Worm (Caenorhabditis elegans) whole organism, L4 larva: ENCODE measurements around the gene F07C4.11.

Experiments
- F37D6.2 ChIP-seq: sonication (generic microtip); optimal IDR thresholded peaks from 2 replicates; lab custom pipeline; 2016; ENCODE audit warnings: mild to moderate bottlenecking, missing genetic modification characterization, missing compliant biosample characterization
- T26A8.4 ChIP-seq: fragments of 200-800 bp; sonication (Bioruptor generic); IDR thresholded peaks from 2 replicates; pipeline ENCODE4 v1.3.6; 2022; ENCODE audit warnings: missing genetic modification characterization, missing compliant biosample characterization
- Y48G9A.11 ChIP-seq: fragments of 200-800 bp; sonication (Bioruptor generic); IDR thresholded peaks from 2 replicates; pipeline ENCODE4 v1.3.6; 2022; ENCODE audit warnings: missing genetic modification reagents, missing genetic modification characterization, missing compliant biosample characterization
- arid-1 ChIP-seq: fragments of 200-800 bp; sonication (Bioruptor generic); conservative IDR thresholded peaks from 2 replicates; pipeline ENCODE4 v1.3.6; 2022; ENCODE audit warnings: missing genetic modification reagents, missing genetic modification characterization, missing compliant biosample characterization
- attf-4 ChIP-seq: sonication (generic microtip); optimal IDR thresholded peaks from 3 replicates; lab custom pipeline; 2017; ENCODE audit warnings: missing biosample characterization, missing genetic modification characterization
- ceh-62 ChIP-seq: sonication (generic microtip); optimal IDR thresholded peaks from 2 replicates; lab custom pipeline; 2017; ENCODE audit warnings: missing biosample characterization, missing genetic modification characterization
- ceh-82 ChIP-seq: sonication (generic microtip); optimal IDR thresholded peaks from 2 replicates; lab custom pipeline; 2017; ENCODE audit warnings: missing biosample characterization, missing genetic modification characterization
- cey-2 ChIP-seq: sonication (generic microtip); optimal IDR thresholded peaks from 3 replicates; lab custom pipeline; 2017; ENCODE audit warnings: missing genetic modification characterization, mild to moderate bottlenecking, missing compliant biosample characterization, antibody characterized with exemption, borderline replicate concordance; ENCODE audit not compliant: insufficient read depth
- daf-16 ChIP-seq, 3 experiments: sonication (generic microtip); optimal IDR thresholded peaks; 2 replicates each; lab custom pipeline; 2016 to 2017; ENCODE audit warnings: missing genetic modification characterization in 3 of 3, missing genetic modification reagents in 3 of 3, mild to moderate bottlenecking in 2 of 3, missing compliant biosample characterization in 2 of 3, missing biosample characterization in 1 of 3, moderate library complexity in 1 of 3
- daf-19 ChIP-seq: fragments of 200-800 bp; sonication (Bioruptor generic); conservative IDR thresholded peaks from 2 replicates; pipeline ENCODE4 v1.3.6; 2022; ENCODE audit warnings: missing genetic modification characterization, missing compliant biosample characterization
- duxl-1 ChIP-seq: sonication (generic microtip); optimal IDR thresholded peaks from 2 replicates; lab custom pipeline; 2016; ENCODE audit warnings: mild to moderate bottlenecking, missing genetic modification characterization, moderate library complexity, missing compliant biosample characterization; ENCODE audit not compliant: poor library complexity
- dve-1 ChIP-seq: sonication (generic microtip); optimal IDR thresholded peaks from 2 replicates; lab custom pipeline; 2017; ENCODE audit warnings: antibody characterized with exemption, mild to moderate bottlenecking, missing genetic modification characterization, missing compliant biosample characterization; ENCODE audit not compliant: insufficient read depth
- egl-27 ChIP-seq: sonication (generic microtip); optimal IDR thresholded peaks from 3 replicates; lab custom pipeline; 2017; ENCODE audit warnings: missing biosample characterization, missing genetic modification reagents, missing genetic modification characterization
- fos-1 ChIP-seq: fragments of 150-350 bp; optimal IDR thresholded peaks from 2 replicates; lab custom pipeline; 2014; ENCODE audit warnings: missing biosample characterization, missing genetic modification characterization
- hlh-30 ChIP-seq: sonication (generic microtip); optimal IDR thresholded peaks from 2 replicates; lab custom pipeline; 2017; ENCODE audit warnings: antibody characterized with exemption, mild to moderate bottlenecking, missing genetic modification characterization, missing compliant biosample characterization; ENCODE audit not compliant: insufficient read depth
- lin-15B ChIP-seq: fragments of 150-350 bp; sonication (generic microtip); optimal IDR thresholded peaks from 3 replicates; lab custom pipeline; 2014; ENCODE audit warnings: missing biosample characterization, missing genetic modification characterization
- lin-38 ChIP-seq: fragments of 200-800 bp; sonication (Bioruptor generic); IDR thresholded peaks from 2 replicates; pipeline ENCODE4 v1.3.6; 2022; ENCODE audit warnings: missing genetic modification reagents, missing genetic modification characterization, missing compliant biosample characterization
- lsy-2 ChIP-seq, 2 experiments: fragments of 150-350 bp in 1 of 2; sonication (generic microtip) in 1 of 2; optimal IDR thresholded peaks; 2 replicates each; lab custom pipeline; 2014 to 2017; ENCODE audit warnings: missing biosample characterization in 2 of 2, missing genetic modification characterization in 2 of 2
- mdl-1 ChIP-seq, 2 experiments: fragments of 150-350 bp in 1 of 2; sonication (generic microtip) in 1 of 2; optimal IDR thresholded peaks; 2 replicates each; lab custom pipeline; 2014 to 2017; ENCODE audit warnings: missing biosample characterization in 2 of 2, missing genetic modification characterization in 2 of 2
- mdt-29 ChIP-seq: fragments of 200-800 bp; sonication (Bioruptor generic); IDR thresholded peaks from 2 replicates; pipeline ENCODE4 v1.3.6; 2022; ENCODE audit warnings: missing genetic modification reagents, missing genetic modification characterization, missing compliant biosample characterization
- mep-1 ChIP-seq: fragments of 150-350 bp; sonication (generic microtip); optimal IDR thresholded peaks from 3 replicates; lab custom pipeline; 2014; ENCODE audit warnings: missing biosample characterization, missing genetic modification characterization
- mxl-3 ChIP-seq: fragments of 200-800 bp; sonication (Bioruptor generic); optimal IDR thresholded peaks from 2 replicates; lab custom pipeline; 2018; ENCODE audit warnings: mild to moderate bottlenecking, missing genetic modification characterization, missing compliant biosample characterization
- nhr-10 ChIP-seq: fragments of 150-350 bp; optimal IDR thresholded peaks from 2 replicates; lab custom pipeline; 2014; ENCODE audit warnings: missing biosample characterization, missing genetic modification characterization
- nhr-102 ChIP-seq: sonication (generic microtip); optimal IDR thresholded peaks from 2 replicates; lab custom pipeline; 2016; ENCODE audit warnings: mild to moderate bottlenecking, missing genetic modification characterization, moderate library complexity, missing compliant biosample characterization
- nhr-28 ChIP-seq: fragments of 150-350 bp; optimal IDR thresholded peaks from 2 replicates; lab custom pipeline; 2014; ENCODE audit warnings: missing biosample characterization, missing genetic modification characterization
- nhr-48 ChIP-seq: sonication (generic microtip); optimal IDR thresholded peaks from 2 replicates; lab custom pipeline; 2016; ENCODE audit warnings: mild to moderate bottlenecking, missing genetic modification characterization, missing compliant biosample characterization
- nhr-6 ChIP-seq: fragments of 150-350 bp; optimal IDR thresholded peaks from 2 replicates; lab custom pipeline; 2014; ENCODE audit warnings: missing biosample characterization, missing genetic modification characterization
- nhr-77 ChIP-seq: fragments of 150-350 bp; optimal IDR thresholded peaks from 2 replicates; lab custom pipeline; 2014; ENCODE audit warnings: missing biosample characterization, missing genetic modification characterization
- saeg-2 ChIP-seq: fragments of 200-800 bp; sonication (Bioruptor generic); IDR thresholded peaks from 2 replicates; pipeline ENCODE4 v1.3.6; 2022; ENCODE audit warnings: missing genetic modification reagents, missing genetic modification characterization, missing compliant biosample characterization
- sdz-12 ChIP-seq: fragments of 200-800 bp; sonication (Bioruptor generic); optimal IDR thresholded peaks from 2 replicates; lab custom pipeline; 2018; ENCODE audit warnings: mild to moderate bottlenecking, missing genetic modification characterization, missing compliant biosample characterization
- set-16 ChIP-seq: fragments of 200-800 bp; sonication (Bioruptor generic); IDR thresholded peaks from 2 replicates; pipeline ENCODE4 v1.3.6; 2022; ENCODE audit warnings: missing genetic modification reagents, missing genetic modification characterization, missing compliant biosample characterization
- tra-1 ChIP-seq: fragments of 200-800 bp; sonication (Bioruptor generic); IDR thresholded peaks from 2 replicates; pipeline ENCODE4 v1.3.6; 2022; ENCODE audit warnings: missing genetic modification reagents, missing genetic modification characterization, missing compliant biosample characterization
- unc-62 ChIP-seq, 3 experiments: fragments of 150-350 bp in 1 of 3; sonication (generic microtip); optimal IDR thresholded peaks in 2 of 3; peaks in 1 of 3; 1 replicate in 1 of 3; 2 replicates in 2 of 3; lab custom pipeline; 2014 to 2017; ENCODE audit warnings: missing biosample characterization in 3 of 3, missing genetic modification characterization in 3 of 3, missing genetic modification reagents in 3 of 3, missing genotype in 1 of 3
- zag-1 ChIP-seq: fragments of 150-350 bp; optimal IDR thresholded peaks from 2 replicates; lab custom pipeline; 2014; ENCODE audit warnings: missing biosample characterization, missing genetic modification characterization
- zfp-3 ChIP-seq: fragments of 200-800 bp; sonication (Bioruptor generic); conservative IDR thresholded peaks from 2 replicates; pipeline ENCODE4 v1.3.6; 2022; ENCODE audit warnings: missing genetic modification reagents, missing genetic modification characterization, missing compliant biosample characterization
- zip-11 ChIP-seq: fragments of 200-800 bp; sonication (Bioruptor generic); IDR thresholded peaks from 2 replicates; pipeline ENCODE4 v1.3.6; 2022; ENCODE audit warnings: missing genetic modification characterization, missing compliant biosample characterization
- ztf-7 ChIP-seq: fragments of 150-350 bp; optimal IDR thresholded peaks from 2 replicates; lab custom pipeline; 2014; ENCODE audit warnings: missing biosample characterization, missing genetic modification characterization

F07C4.11 gene

DNA sequence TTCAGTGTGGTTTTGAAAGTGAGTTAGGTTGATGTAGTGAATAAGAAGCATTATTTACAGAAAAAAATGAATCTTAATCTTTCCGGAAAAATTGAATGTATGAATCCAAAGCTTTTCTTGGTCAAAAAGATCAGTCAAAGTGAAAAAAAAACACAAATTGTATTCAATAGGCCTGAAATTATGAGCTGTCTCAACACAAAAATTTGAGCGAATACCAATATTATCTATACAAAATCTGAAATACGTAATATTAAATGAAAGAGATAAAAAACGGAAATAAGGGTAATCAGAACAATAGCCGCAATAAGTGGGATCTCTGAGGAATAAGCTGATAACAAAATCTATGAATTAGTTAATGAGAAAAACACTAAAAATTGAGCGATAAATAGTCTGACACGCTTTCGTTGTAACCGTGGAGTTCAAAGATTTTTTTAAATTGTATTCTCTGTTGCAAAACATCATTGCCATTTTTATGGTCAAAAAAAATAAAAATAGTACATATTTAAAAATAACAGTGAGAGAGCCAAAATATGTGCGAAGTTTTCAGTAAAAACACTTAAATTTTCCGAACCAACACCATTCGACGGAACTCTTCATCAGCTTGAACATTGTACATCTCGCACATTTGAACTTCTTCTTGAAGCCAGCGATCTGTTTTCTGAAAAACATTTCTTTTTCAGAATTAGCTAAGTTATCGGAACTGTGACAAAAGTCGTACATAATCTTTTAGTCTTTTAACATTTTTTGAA, 40.8 kb upstream of the F07C4.11 start, which contains the start of gene sre-11:
TSS of gene sre-11 (minus strand) at position 51 of the 749 bp plus-strand sequence.
- TF ChIP-seq zip-11 (no peak), unc-62 (GFP tag; optimal IDR thresholded peaks at IDR 0.05 in 1 of 2; lab: Kevin White, UChicago) (peak in 1 of 2 experiments; percentile 68), unc-62 (tag; optimal IDR thresholded peaks at IDR 0.05; lab: Kevin White, UChicago) (no peak), set-16 (GFP tag; lab: Robert Waterston, UW) (no peak), ceh-62 (tag; lab: Kevin White, UChicago) (no peak)

DNA sequence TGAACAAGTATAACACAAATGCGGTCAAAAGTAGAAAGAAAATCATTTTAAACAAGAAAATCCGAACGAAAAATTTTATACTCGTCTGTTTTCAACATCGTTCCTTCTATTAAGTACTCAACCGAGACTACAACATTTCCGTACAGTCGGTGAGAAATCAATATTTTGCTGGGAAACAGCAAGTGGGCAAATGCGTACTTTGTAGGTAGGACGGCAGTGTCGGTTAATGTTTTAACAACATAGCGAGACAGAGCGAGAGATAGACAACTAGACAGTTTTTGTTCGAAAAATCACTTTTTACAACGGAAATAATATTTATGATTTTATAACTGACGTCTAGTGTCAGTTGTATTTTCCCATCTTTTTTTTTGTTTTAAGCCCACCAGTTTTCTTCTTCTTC, 38.1 kb upstream of the F07C4.11 start, which contains the start of gene cyp-33A1:
TSS of gene cyp-33A1 (minus strand) at position 72 of the 400 bp plus-strand sequence.
- TF ChIP-seq dve-1 (tag; lab: Kevin White, UChicago): peak; percentile 51
- no peak for TF ChIP-seq daf-16 (GFP tag; optimal IDR thresholded peaks at IDR 0.05; lab: Kevin White, UChicago)
- TF ChIP-seq daf-16 (tag; optimal IDR thresholded peaks at IDR 0.05; lab: Kevin White, UChicago): peak; percentile 88
- no peak for TF ChIP-seq tra-1
- TF ChIP-seq mxl-3 (GFP tag; lab: Kevin White, UChicago): peak; percentile 15
- no peak for TF ChIP-seq mdt-29 (GFP tag; lab: Robert Waterston, UW)
- peak; percentile 38 for TF ChIP-seq nhr-77 (tag; lab: Kevin White, UChicago)
- TF ChIP-seq nhr-6 (tag; lab: Kevin White, UChicago): no peak
- TF ChIP-seq mdl-1 (tag; optimal IDR thresholded peaks at IDR 0.05; lab: Kevin White, UChicago): peak in 1 of 2 experiments; percentile 27
- no peak for TF ChIP-seq zag-1 (tag; lab: Kevin White, UChicago)
- peak; percentile 100 for TF ChIP-seq nhr-28 (tag; lab: Kevin White, UChicago)
- TF ChIP-seq zfp-3 (GFP tag; lab: Robert Waterston, UW): no peak
- TF ChIP-seq lsy-2 (tag; optimal IDR thresholded peaks at IDR 0.05; lab: Kevin White, UChicago): no peak

DNA sequence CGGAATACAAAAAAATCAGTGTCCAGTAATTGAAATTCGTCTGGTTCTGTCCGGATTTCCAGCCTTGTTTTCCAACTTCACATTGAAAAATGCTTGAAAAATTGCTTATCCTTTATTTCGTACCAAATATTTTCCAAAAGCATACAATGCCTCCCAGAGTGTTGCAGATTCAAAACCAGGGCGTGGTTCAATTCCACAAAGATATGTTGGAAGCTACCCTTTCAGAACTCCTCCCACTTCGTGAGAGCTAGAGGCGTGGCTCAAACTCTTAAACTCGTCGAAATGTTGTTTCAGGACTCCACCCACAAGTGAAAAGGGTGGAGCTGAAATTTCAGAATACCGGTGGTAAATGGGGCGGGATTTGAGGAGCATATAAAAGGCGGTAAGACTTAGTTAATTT, 32.6 kb upstream of the F07C4.11 start, which contains the start of gene C12D5.3:
TSS of gene C12D5.3 (plus strand) at position 301 of the 400 bp plus-strand sequence.
- TF ChIP-seq daf-19 (GFP tag; lab: Robert Waterston, UW) (no peak), sdz-12 (no peak), cey-2 (tag; lab: Kevin White, UChicago) (no peak), duxl-1 (tag; lab: Kevin White, UChicago) (no peak), hlh-30 (tag; lab: Kevin White, UChicago) (no peak), mep-1 (tag; lab: Kevin White, UChicago) (no peak), Y48G9A.11 (GFP tag; lab: Robert Waterston, UW) (no peak), egl-27 (tag; lab: Kevin White, UChicago) (no peak), ztf-7 (no peak), saeg-2 (GFP tag; lab: Robert Waterston, UW) (no peak), nhr-6 (tag; lab: Kevin White, UChicago) (no peak), unc-62 (GFP tag; optimal IDR thresholded peaks at IDR 0.05 in 1 of 2; lab: Kevin White, UChicago) (no peak), unc-62 (tag; optimal IDR thresholded peaks at IDR 0.05; lab: Kevin White, UChicago) (no peak), tra-1 (no peak), nhr-102 (tag; lab: Kevin White, UChicago) (no peak), fos-1 (no peak), T26A8.4 (GFP tag; lab: Robert Waterston, UW) (no peak)

DNA sequence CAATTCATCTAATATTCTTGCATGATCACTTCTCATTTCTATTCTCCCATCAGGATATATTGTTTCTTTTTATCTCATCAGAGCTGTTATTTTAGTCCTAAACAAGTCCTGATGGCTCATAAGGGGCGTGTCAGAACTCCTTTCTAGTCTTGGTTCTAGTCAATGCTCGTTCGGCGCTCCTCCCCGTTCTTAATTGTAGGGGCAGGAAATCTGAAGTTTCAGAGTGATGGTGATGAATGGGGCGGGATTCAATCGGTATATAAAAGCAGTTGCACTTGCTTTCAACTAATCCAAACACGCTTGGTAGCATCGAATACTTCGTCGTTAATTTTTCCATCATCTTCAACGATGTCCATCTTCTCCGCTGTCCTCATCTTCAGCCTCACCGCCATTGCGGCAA, 28.9 kb upstream of the F07C4.11 start, which contains the start of gene C12D5.4:
TSS of gene C12D5.4 (plus strand) at position 301 of the 400 bp plus-strand sequence.
- TF ChIP-seq F37D6.2 (no peak), ceh-82 (tag; lab: Kevin White, UChicago) (no peak), nhr-10 (no peak), nhr-48 (no peak), arid-1 (GFP tag; lab: Robert Waterston, UW) (no peak), attf-4 (tag; lab: Kevin White, UChicago) (no peak), nhr-28 (tag; lab: Kevin White, UChicago) (no peak), lin-15B (no peak), tra-1 (no peak), fos-1 (no peak), lsy-2 (tag; optimal IDR thresholded peaks at IDR 0.05; lab: Kevin White, UChicago) (no peak), cey-2 (tag; lab: Kevin White, UChicago) (no peak), lin-38 (GFP tag; lab: Robert Waterston, UW) (no peak)
